Worm (Caenorhabditis elegans): ENCODE measurements around the gene Y116F11B.13.

The Y116F11B.13 gene

DNA sequence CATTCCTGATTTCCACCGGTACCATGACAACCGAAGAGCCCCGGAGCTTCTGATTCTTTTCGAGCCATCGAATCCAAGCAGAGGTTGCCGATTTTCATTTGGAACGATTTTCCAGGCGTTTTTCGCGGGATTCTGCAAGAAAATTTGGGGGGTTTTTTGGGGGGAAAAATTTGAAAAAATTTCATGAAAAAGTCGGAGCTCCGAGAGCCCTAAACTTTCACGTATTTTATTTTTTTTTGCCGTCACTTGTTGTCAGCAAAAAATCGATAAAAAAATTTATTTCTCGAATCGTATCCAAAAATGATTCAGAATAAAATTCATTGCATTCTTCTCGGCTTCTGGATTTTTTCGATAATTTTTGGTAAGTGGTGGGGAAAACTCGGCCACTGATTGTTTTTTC lies at the start of gene Y116F11B.13:
TSS of gene Y116F11B.13 (plus strand) at position 301 of the 400 bp plus-strand sequence.
- TF ChIP-seq npax-4 (tag; optimal IDR thresholded peaks at IDR 0.05) (no peak), pros-1 (tag; optimal IDR thresholded peaks at IDR 0.05) (no peak), che-1 (tag; optimal IDR thresholded peaks at IDR 0.05) (no peak), K09A11.1 (tag; optimal IDR thresholded peaks at IDR 0.05; ENCODE audit: insufficient read depth) (no peak), ceh-19 (GFP tag; optimal IDR thresholded peaks at IDR 0.05) (no peak), ttx-3 (tag; optimal IDR thresholded peaks at IDR 0.05) (no peak), Y22D7AL.16 (tag; optimal IDR thresholded peaks at IDR 0.05) (no peak), zip-5 (tag; optimal IDR thresholded peaks at IDR 0.05) (no peak), ceh-45 (GFP tag; IDR thresholded peaks at IDR 0.05) (no peak), eyg-1 (tag; optimal IDR thresholded peaks at IDR 0.05) (no peak), tbx-7 (tag; optimal IDR thresholded peaks at IDR 0.05) (no peak), fax-1 (tag; optimal IDR thresholded peaks at IDR 0.05) (no peak), lim-6 (tag; optimal IDR thresholded peaks at IDR 0.05) (no peak)

ce11 chrV:19836142-19836541 lies 46.9 kb upstream of the Y116F11B.13 start, which contains the start of gene srw-38:
Gene srw-38, plus strand, starts transcription at chrV:19836442.
- TF ChIP-seq K09A11.1 (tag; optimal IDR thresholded peaks at IDR 0.05; ENCODE audit: insufficient read depth) = no peak
- no peak for TF ChIP-seq tbx-2 (tag; optimal IDR thresholded peaks at IDR 0.05)

DNA sequence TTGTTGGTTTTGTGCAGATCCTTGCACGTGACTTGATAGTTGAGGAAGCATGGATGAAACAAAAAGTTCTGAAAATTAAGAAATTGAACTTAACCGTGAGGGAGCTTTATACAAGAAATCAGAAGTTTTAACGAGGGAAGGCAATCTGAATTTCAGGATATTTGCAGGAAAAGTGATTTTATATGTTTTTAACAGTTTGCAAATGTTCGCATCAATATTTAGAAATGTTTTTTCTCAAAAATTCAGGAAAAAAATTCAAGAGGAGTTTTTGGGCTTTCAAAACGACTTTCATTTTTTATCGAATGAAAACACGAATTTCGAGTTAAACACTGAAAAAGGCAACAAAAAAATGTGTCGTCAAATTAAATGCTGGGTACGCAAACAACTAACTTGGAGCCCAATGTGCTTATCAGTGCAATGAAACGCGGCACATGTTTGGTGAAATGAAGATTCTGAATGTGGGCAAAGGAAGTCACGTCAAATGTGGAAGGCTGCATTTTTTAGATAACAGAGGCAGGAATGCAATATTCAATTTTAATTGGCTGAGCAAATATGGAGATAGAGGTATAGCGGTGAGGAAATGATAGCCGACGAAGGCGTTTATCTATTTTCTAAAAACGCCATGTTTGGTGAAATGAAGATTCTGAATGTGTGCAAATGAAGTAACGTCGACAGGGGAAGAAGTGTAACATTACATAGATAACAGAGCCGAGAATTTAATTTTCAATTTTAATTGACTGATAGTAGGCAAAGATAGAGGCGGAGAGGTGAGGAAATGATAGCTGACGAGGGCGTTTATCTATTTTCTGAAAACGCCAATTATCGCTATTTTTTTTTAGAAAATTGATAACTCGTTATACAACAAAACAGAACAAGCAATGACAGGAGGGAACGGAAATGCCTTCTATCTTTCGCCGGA lies 36.8 kb upstream of the Y116F11B.13 start, which contains the start of gene Y116F11B.6:
TSS of gene Y116F11B.6 (minus strand) at position 51 of the 919 bp plus-strand sequence.
- TF ChIP-seq lim-6 (tag; optimal IDR thresholded peaks at IDR 0.05) (no peak), ceh-24 (tag; optimal IDR thresholded peaks at IDR 0.05) (no peak), nhr-232 (tag; optimal IDR thresholded peaks at IDR 0.05) (no peak), C38D4.7 (GFP tag; optimal IDR thresholded peaks at IDR 0.05) (no peak), sox-4 (tag; optimal IDR thresholded peaks at IDR 0.05) (no peak), ets-4 (tag; optimal IDR thresholded peaks at IDR 0.05) (no peak), pha-2 (tag; optimal IDR thresholded peaks at IDR 0.05) (no peak), elt-2 (tag; optimal IDR thresholded peaks at IDR 0.05) (peak; percentile 55)

DNA sequence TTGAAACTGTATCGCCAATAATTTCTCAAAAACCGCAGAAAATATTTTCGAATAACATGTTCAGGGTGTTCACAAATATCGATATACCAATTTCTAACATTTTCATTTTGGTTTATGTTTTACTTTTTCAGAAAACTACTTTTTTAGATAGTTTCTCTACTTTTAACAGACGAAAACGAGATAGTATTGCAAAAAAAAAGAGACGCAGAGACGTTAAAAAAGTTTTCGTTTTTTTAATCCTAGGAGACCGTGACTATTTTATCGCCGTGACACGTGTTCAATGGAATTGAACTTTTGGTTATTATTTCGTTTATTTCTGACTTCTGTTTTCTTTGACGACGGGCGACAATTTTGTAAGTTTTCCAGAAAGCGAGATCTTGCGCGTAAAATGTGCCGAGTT lies 35.0 kb upstream of the Y116F11B.13 start, which contains the start of gene Y116F11B.7:
TSS of gene Y116F11B.7 (plus strand) at position 301 of the 400 bp plus-strand sequence.
- TF ChIP-seq nhr-232 (tag; optimal IDR thresholded peaks at IDR 0.05) = no peak
- TF ChIP-seq fkh-6 (tag; optimal IDR thresholded peaks at IDR 0.05) = no peak
- no peak for TF ChIP-seq pros-1 (tag; optimal IDR thresholded peaks at IDR 0.05)
- TF ChIP-seq sdc-2 (tag; optimal IDR thresholded peaks at IDR 0.05) = no peak
- TF ChIP-seq ceh-9 (tag; optimal IDR thresholded peaks at IDR 0.05) = no peak
- no peak for TF ChIP-seq fax-1 (tag; optimal IDR thresholded peaks at IDR 0.05)
- no peak for TF ChIP-seq sox-4 (tag; optimal IDR thresholded peaks at IDR 0.05)
- no peak for TF ChIP-seq pat-9 (tag; optimal IDR thresholded peaks at IDR 0.05)
- no peak for TF ChIP-seq syd-9 (tag; optimal IDR thresholded peaks at IDR 0.05)
- no peak for TF ChIP-seq F13H6.1 (tag; optimal IDR thresholded peaks at IDR 0.05)
- TF ChIP-seq hlh-15 (tag; optimal IDR thresholded peaks at IDR 0.05) = no peak
- TF ChIP-seq tbx-7 (tag; optimal IDR thresholded peaks at IDR 0.05) = no peak
- TF ChIP-seq mec-3 (tag; optimal IDR thresholded peaks at IDR 0.05; ENCODE audit: borderline replicate concordance) = no peak
- TF ChIP-seq unc-55 (GFP tag; optimal IDR thresholded peaks at IDR 0.05) = no peak
- TF ChIP-seq hlh-13 (GFP tag; optimal IDR thresholded peaks at IDR 0.05) = no peak
- TF ChIP-seq unc-42 (tag; optimal IDR thresholded peaks at IDR 0.05) = no peak
- TF ChIP-seq ztf-16 (tag; optimal IDR thresholded peaks at IDR 0.05) = no peak
- no peak for TF ChIP-seq ceh-14 (tag; optimal IDR thresholded peaks at IDR 0.05)
- TF ChIP-seq T23F11.4 (GFP tag; optimal IDR thresholded peaks at IDR 0.05) = no peak
